Fruit fly (Drosophila melanogaster) ovary, adult (tissue): ENCODE results near the gene Cpr76Bc.

Experiments
- CG17801 ChIP-seq: fragments of 200-800 bp; optimal IDR thresholded peaks from 2 replicates; lab custom pipeline; 2019; ENCODE audit warnings: missing biosample characterization, mild to moderate bottlenecking, missing genetic modification characterization, moderate library complexity; ENCODE audit not compliant: partially characterized antibody

Cpr76Bc gene

dm6 chr3L:19557197-19557995 lies 36.7 kb downstream of the Cpr76Bc start:
- no peak for TF ChIP-seq CG17801

DNA sequence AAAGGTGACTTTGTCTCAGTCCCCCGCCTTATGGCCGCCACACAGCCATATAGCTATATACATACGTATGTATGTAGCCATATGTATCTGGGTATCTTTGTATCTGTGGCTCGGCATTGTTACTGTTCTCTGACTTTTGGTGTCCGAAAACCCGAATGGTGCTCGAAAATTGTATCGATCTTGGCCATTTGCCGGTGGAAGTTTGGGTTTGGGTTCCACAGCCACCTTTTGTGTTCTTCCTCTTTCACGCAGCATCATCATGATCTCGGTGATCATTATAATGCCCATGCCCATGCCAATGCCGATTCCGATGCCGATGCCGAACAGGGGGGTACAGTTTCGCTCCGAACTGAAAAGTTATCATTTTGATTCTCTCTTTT lies 37.2 kb downstream of the Cpr76Bc start:
- no peak for TF ChIP-seq CG17801

- TF ChIP-seq CG17801: no peak
Measured at dm6 chr3L:19558674-19559073, 37.9 kb downstream of the Cpr76Bc start.

- TF ChIP-seq CG17801: no peak
Measured at dm6 chr3L:19559171-19559570, 38.4 kb downstream of the Cpr76Bc start.

DNA sequence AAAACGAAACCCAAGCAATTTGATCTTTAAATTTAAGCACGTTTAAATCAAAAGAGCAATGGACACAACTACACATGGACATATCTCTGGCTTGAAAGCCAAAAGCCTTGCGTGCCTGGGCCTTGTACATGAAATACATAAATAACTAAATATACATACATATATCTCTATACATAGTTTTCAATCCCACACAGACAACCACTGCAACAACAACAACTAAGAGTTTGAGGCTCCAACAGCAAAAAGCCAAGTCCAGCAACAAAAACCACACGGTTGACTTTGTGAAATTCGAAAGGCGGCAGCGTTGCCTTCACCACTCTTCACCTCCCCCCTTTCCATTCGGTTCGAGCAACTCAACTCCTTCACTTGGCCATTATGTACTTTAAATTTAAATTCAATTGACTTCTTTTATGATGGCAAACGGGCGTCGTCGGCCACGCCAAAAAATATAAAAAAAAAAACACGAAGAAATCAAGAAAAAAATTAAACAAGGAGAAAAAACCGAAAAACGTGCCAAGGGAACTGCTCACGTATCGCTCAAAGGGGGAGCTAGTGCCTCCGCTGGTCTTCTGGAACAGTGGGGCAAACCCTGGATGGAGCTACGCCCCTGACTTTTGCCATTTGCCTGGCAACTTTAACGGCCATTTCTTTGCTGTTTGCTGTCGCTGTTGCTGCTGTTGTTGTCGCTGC lies 39.4 kb downstream of the Cpr76Bc start:
- no peak for TF ChIP-seq CG17801

DNA sequence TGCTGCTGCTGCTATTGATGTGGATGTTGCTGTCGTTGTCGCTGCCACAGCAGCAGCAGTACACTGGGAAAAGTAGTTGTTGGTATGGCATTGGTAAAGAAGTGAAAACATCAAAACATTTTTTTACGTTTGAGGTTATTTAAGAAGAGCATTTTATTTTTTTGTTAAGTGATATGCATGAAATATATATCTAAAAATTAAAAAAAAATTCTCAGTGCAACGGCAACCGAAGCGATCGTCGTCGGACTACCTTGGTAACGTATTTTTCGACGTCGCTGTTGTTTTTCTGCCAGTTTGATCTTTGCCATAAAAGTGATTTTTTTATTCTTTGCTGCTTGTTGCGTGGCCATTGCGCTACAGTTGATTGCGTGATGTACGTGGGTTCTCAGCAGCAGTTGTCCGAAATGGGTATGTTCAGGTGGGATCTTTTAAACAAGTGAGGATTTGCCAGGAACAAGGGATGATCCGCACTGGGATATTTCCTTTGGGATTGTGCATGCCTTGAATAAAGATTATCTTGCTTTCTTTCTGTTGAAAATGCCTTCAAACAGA lies 40.0 kb downstream of the Cpr76Bc start:
- TF ChIP-seq CG17801: no peak

- TF ChIP-seq CG17801: no peak
Measured at dm6 chr3L:19561745-19562144, 41.0 kb downstream of the Cpr76Bc start.

DNA sequence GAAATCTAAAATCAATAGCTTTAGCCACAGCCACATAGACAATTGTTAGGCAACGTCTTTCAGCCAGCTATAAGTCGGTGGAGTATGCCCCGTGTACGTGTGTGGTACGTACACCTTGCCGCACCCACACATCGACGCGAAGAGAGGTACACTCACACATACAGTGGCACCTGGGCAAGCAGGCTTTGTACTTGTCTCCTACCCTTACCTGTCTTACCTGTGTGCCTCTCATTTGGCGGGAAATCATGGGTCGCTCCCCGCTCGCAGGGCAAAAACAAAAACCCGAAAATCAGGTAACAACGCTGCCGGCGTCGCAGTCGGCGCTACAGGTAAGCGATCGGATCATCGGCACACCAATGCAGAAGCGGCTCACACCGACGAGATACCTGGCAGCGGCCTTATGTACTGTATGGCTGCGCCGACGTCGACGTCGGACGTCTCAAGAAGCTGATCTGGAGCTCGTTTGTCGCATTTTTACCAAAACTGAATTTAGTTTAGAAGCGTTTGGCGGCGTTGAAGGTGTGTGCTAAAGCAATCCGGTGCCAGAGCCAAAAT lies 41.5 kb downstream of the Cpr76Bc start:
- no peak for TF ChIP-seq CG17801

dm6 chr3L:19563014-19563413 lies 42.3 kb downstream of the Cpr76Bc start:
- TF ChIP-seq CG17801: no peak

- TF ChIP-seq CG17801: no peak
Measured at dm6 chr3L:19564905-19565700, 44.4 kb downstream of the Cpr76Bc start.

- TF ChIP-seq CG17801: no peak
Measured at dm6 chr3L:19566127-19566526, 45.4 kb downstream of the Cpr76Bc start.

DNA sequence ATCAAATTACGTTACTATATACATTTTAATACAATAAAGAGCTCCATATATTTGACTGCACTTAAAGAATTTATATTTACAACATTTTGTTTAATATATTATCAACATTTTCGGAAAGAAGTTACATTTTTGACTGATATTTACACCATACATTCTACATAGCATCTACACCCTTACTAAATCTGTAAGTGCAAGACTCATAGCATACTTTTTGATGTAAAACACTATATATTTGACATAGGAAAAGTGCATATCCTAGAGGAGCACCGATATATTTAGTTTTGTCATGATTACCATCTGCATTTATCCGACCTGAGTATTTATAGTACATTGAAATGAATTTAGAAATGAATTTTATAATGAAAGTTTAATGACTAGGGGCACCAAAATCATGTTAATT lies 48.3 kb downstream of the Cpr76Bc start:
- no peak for TF ChIP-seq CG17801

dm6 chr3L:19569407-19569806 lies 48.7 kb downstream of the Cpr76Bc start:
- TF ChIP-seq CG17801: no peak

- no peak for TF ChIP-seq CG17801
Measured at dm6 chr3L:19574452-19574851, 53.7 kb downstream of the Cpr76Bc start.

- TF ChIP-seq CG17801: no peak
Measured at dm6 chr3L:19575650-19576049, 54.9 kb downstream of the Cpr76Bc start.
